Fruit fly (Drosophila melanogaster) whole organism, prepupa: Measurements from ENCODE around the gene CG14958.

Source experiments
- Blimp-1 ChIP-seq: fragments of 200-800 bp; sonication (Bioruptor generic); optimal IDR thresholded peaks from 3 replicates; lab custom pipeline; 2017; ENCODE audit warnings: missing biosample characterization, missing genetic modification characterization, mild to moderate bottlenecking, moderate library complexity, missing genetic modification reagents
- CG34406 ChIP-seq: fragments of 200-800 bp; sonication (Bioruptor generic); optimal IDR thresholded peaks from 3 replicates; lab custom pipeline; 2016; ENCODE audit warnings: missing biosample characterization, missing genetic modification characterization
- CG4318 ChIP-seq: fragments of 200-800 bp; sonication (Bioruptor generic); optimal IDR thresholded peaks from 3 replicates; lab custom pipeline; 2017; ENCODE audit warnings: missing biosample characterization, mild to moderate bottlenecking, missing genetic modification characterization
- CG6854 ChIP-seq: fragments of 200-800 bp; sonication (Bioruptor generic); optimal IDR thresholded peaks from 2 replicates; lab custom pipeline; 2017; ENCODE audit warnings: missing biosample characterization, mild to moderate bottlenecking, missing genetic modification characterization
- Hr39 ChIP-seq: fragments of 200-800 bp; sonication (Bioruptor generic); optimal IDR thresholded peaks from 2 replicates; lab custom pipeline; 2016; ENCODE audit warnings: missing biosample characterization, missing genetic modification characterization
- fkh ChIP-seq: fragments of 200-800 bp; sonication (Bioruptor generic); optimal IDR thresholded peaks from 3 replicates; lab custom pipeline; 2017; ENCODE audit warnings: missing biosample characterization, mild to moderate bottlenecking, missing genetic modification characterization, moderate library complexity
- net ChIP-seq: fragments of 200-800 bp; sonication (Bioruptor generic); optimal IDR thresholded peaks from 3 replicates; lab custom pipeline; 2016; ENCODE audit warnings: missing biosample characterization, missing genetic modification characterization
- pdm3 ChIP-seq: fragments of 200-800 bp; sonication (Bioruptor generic); optimal IDR thresholded peaks from 3 replicates; lab custom pipeline; 2016; ENCODE audit warnings: missing biosample characterization, missing genetic modification characterization
- spab ChIP-seq: fragments of 200-800 bp; sonication (Bioruptor generic); optimal IDR thresholded peaks from 2 replicates; lab custom pipeline; 2017; ENCODE audit warnings: missing biosample characterization, mild to moderate bottlenecking, missing genetic modification characterization, missing genetic modification reagents

Gene CG14958

DNA sequence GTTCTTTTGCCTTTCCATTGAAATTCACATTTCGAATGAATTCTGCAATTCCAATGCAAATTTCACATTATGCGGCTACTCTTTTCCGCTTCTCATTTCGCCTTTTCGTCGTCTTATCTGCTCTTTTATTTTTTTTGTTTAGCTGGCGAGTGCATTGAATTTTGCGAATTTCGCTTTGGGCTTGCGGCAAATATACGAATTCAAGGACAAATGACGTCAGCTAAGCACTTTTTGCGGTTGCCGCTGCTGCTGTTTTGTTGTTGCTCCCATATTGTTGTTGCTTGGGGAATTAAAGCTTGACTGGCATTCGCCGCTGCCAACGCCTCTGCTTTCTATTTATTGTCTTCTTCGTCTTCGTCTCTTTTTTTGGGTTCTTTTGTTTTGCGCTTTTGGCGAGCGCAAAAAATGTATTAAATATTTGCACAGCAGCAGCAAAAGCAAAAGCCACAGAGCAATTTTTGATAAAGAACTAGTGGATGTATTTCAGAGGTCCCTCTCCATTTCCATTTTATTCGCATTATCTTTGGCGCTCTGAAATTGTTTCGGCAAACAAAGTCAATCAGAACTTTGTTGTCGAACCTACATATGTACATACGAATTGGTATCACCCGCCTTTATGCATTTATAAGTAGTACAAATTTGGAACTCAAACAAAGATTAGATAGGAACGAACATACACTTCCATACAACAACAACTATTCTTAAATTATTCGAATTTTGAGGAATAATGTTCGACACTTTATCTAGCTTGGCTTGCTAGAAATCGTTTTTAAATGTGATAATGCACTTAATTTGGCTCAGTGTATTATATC lies 50.2 kb downstream of the CG14958 start (continued):
- TF ChIP-seq net (peak; percentile 69), CG34406 (GFP tag; lab: Kevin White, UChicago) (peak; percentile 52), CG4318 (no peak), pdm3 (GFP tag; lab: Kevin White, UChicago) (peak; percentile 75), spab (GFP tag; lab: Kevin White, UChicago) (no peak), CG6854 (no peak), fkh (GFP tag; lab: Kevin White, UChicago) (peak; percentile 64), Blimp-1 (GFP tag; lab: Kevin White, UChicago) (no peak), Hr39 (GFP tag; lab: Kevin White, UChicago) (peak; percentile 76)
- TF ChIP-seq, all 60 proteins: peak for 38
